Fruit fly (Drosophila melanogaster) whole organism, embryonic: ENCODE measurements around the gene CG5515.

Experiments used
- Asciz ChIP-seq: fragments of 200-800 bp; sonication (Bioruptor generic); optimal IDR thresholded peaks from 2 replicates; lab custom pipeline; 2017; ENCODE audit warnings: missing biosample characterization, mild to moderate bottlenecking, missing genetic modification characterization, missing genetic modification reagents
- Bgb ChIP-seq: fragments of 200-800 bp; sonication (Bioruptor generic); IDR thresholded peaks from 2 replicates; pipeline ENCODE4 v1.3.6; 2022; ENCODE audit warnings: missing biosample characterization, missing genetic modification characterization; ENCODE audit not compliant: partially characterized antibody
- CG10321 ChIP-seq: fragments of 200-800 bp; sonication (Bioruptor generic); IDR thresholded peaks from 2 replicates; pipeline ENCODE4 v1.3.6; 2022; ENCODE audit warnings: missing biosample characterization, missing genetic modification characterization
- CG10431 ChIP-seq: fragments of 200-800 bp; sonication (Bioruptor generic); optimal IDR thresholded peaks from 3 replicates; lab custom pipeline; 2018; ENCODE audit warnings: missing biosample characterization, mild to moderate bottlenecking, missing genetic modification characterization
- CG10543 ChIP-seq: fragments of 200-800 bp; sonication (Bioruptor generic); optimal IDR thresholded peaks from 3 replicates; lab custom pipeline; 2017; ENCODE audit warnings: missing biosample characterization, mild to moderate bottlenecking, missing genetic modification characterization, moderate library complexity
- CG10565 ChIP-seq: fragments of 200-800 bp; sonication (Bioruptor generic); optimal IDR thresholded peaks from 3 replicates; lab custom pipeline; 2016; ENCODE audit warnings: missing biosample characterization, mild to moderate bottlenecking, missing genetic modification characterization
- CG11093 ChIP-seq: fragments of 200-800 bp; sonication (Bioruptor generic); IDR thresholded peaks from 3 replicates; pipeline ENCODE4 v1.3.6; 2022; ENCODE audit warnings: missing biosample characterization, missing genetic modification characterization
- CG14014 ChIP-seq: fragments of 200-800 bp; sonication (Bioruptor generic); IDR thresholded peaks from 2 replicates; pipeline ENCODE4 v1.3.6; 2022; ENCODE audit warnings: missing biosample characterization, missing genetic modification characterization
- CG14667 ChIP-seq: fragments of 200-800 bp; sonication (Bioruptor generic); IDR thresholded peaks from 2 replicates; pipeline ENCODE4 v1.3.6; 2022; ENCODE audit warnings: missing biosample characterization, missing genetic modification characterization
- CG16779 ChIP-seq: fragments of 200-800 bp; sonication (Bioruptor generic); IDR thresholded peaks from 2 replicates; pipeline ENCODE4 v1.3.6; 2022; ENCODE audit warnings: missing biosample characterization, missing genetic modification characterization
- CG17361 ChIP-seq: fragments of 200-800 bp; sonication (Bioruptor generic); IDR thresholded peaks from 3 replicates; pipeline ENCODE4 v1.3.6; 2022; ENCODE audit warnings: missing biosample characterization, missing genetic modification characterization
- CG1832 ChIP-seq: fragments of 200-800 bp; sonication (Bioruptor generic); optimal IDR thresholded peaks from 2 replicates; lab custom pipeline; 2017; ENCODE audit warnings: missing biosample characterization, mild to moderate bottlenecking, missing genetic modification characterization, inconsistent platforms
- CG5245 ChIP-seq: fragments of 200-800 bp; sonication (Bioruptor generic); optimal IDR thresholded peaks from 3 replicates; lab custom pipeline; 2016; ENCODE audit warnings: missing biosample characterization, missing genetic modification characterization
- CG6175 ChIP-seq: fragments of 200-800 bp; sonication (Bioruptor generic); IDR thresholded peaks from 3 replicates; pipeline ENCODE4 v1.3.6; 2022; ENCODE audit warnings: missing biosample characterization, missing genetic modification characterization
- CG6683 ChIP-seq: fragments of 200-800 bp; sonication (Bioruptor generic); optimal IDR thresholded peaks from 2 replicates; lab custom pipeline; 2017; ENCODE audit warnings: missing biosample characterization, mild to moderate bottlenecking, missing genetic modification characterization, missing genetic modification reagents
- CG7786 ChIP-seq: fragments of 200-800 bp; sonication (Bioruptor generic); optimal IDR thresholded peaks from 2 replicates; lab custom pipeline; 2016; ENCODE audit warnings: missing biosample characterization, missing genetic modification characterization
- CG9437 ChIP-seq: fragments of 200-800 bp; sonication (Bioruptor generic); optimal IDR thresholded peaks from 2 replicates; lab custom pipeline; 2018; ENCODE audit warnings: missing biosample characterization, mild to moderate bottlenecking, missing genetic modification characterization
- CG9797 ChIP-seq: fragments of 200-800 bp; sonication (Bioruptor generic); optimal IDR thresholded peaks from 3 replicates; lab custom pipeline; 2018; ENCODE audit warnings: missing biosample characterization, mild to moderate bottlenecking, missing genetic modification characterization
- CG9932 ChIP-seq: fragments of 200-800 bp; sonication (Bioruptor generic); IDR thresholded peaks from 2 replicates; pipeline ENCODE4 v1.3.6; 2022; ENCODE audit warnings: missing biosample characterization, missing genetic modification characterization
- CkIIα-i1 ChIP-seq: fragments of 200-800 bp; sonication (Bioruptor generic); IDR thresholded peaks from 2 replicates; pipeline ENCODE4 v1.3.6; 2022; ENCODE audit warnings: missing biosample characterization, missing genetic modification characterization
- D ChIP-seq, 2 experiments: fragments of 200-800 bp in 1 of 2; fragments of >200 bp in 1 of 2; sonication (Bioruptor generic) in 1 of 2; optimal IDR thresholded peaks; 2 replicates in 1 of 2; 3 replicates in 1 of 2; lab custom pipeline; 2017; ENCODE audit warnings: mild to moderate bottlenecking in 1 of 2, missing biosample characterization in 1 of 2, missing genetic modification characterization in 1 of 2, missing genetic modification reagents in 1 of 2
- Eip74EF ChIP-seq, 2 experiments: fragments of 200-800 bp in 1 of 2; fragments of >200 bp in 1 of 2; sonication (Bioruptor generic) in 1 of 2; optimal IDR thresholded peaks; 2 replicates each; lab custom pipeline; 2017 to 2019; ENCODE audit warnings: missing biosample characterization in 2 of 2, missing genetic modification characterization in 2 of 2, mild to moderate bottlenecking in 1 of 2, moderate library complexity in 1 of 2
- Elba2 ChIP-seq: fragments of 200-800 bp; sonication (Bioruptor generic); optimal IDR thresholded peaks from 3 replicates; lab custom pipeline; 2016; ENCODE audit warnings: missing biosample characterization, missing genetic modification characterization
- Ets65A ChIP-seq: fragments of 200-800 bp; sonication (Bioruptor generic); peaks from one replicate; lab custom pipeline; 2016; ENCODE audit warnings: missing biosample characterization, missing genetic modification characterization
- HLH4C ChIP-seq: fragments of 200-800 bp; sonication (Bioruptor generic); IDR thresholded peaks from 3 replicates; pipeline ENCODE4 v1.3.6; 2022; ENCODE audit warnings: missing biosample characterization, missing genetic modification characterization; ENCODE audit not compliant: partially characterized antibody
- Hr3 ChIP-seq: fragments of 200-800 bp; sonication (Bioruptor generic); optimal IDR thresholded peaks from 3 replicates; lab custom pipeline; 2016; ENCODE audit warnings: missing biosample characterization, missing genetic modification characterization
- Mes4 ChIP-seq: fragments of 200-800 bp; sonication (Bioruptor generic); optimal IDR thresholded peaks from 2 replicates; lab custom pipeline; 2016; ENCODE audit warnings: missing biosample characterization, missing genetic modification characterization
- Neu2 ChIP-seq: fragments of 200-800 bp; sonication (Bioruptor generic); optimal IDR thresholded peaks from 3 replicates; lab custom pipeline; 2016; ENCODE audit warnings: missing biosample characterization, missing genetic modification characterization, borderline replicate concordance
- Rx ChIP-seq: fragments of 200-800 bp; sonication (Bioruptor generic); IDR thresholded peaks from 2 replicates; pipeline ENCODE4 v1.3.6; 2022; ENCODE audit warnings: missing biosample characterization, missing genetic modification characterization
- Sox102F ChIP-seq: fragments of 200-800 bp; sonication (Bioruptor generic); optimal IDR thresholded peaks from 2 replicates; lab custom pipeline; 2018; ENCODE audit warnings: missing biosample characterization, mild to moderate bottlenecking, missing genetic modification characterization, moderate library complexity
- ara ChIP-seq: fragments of 200-800 bp; sonication (Bioruptor generic); IDR thresholded peaks from 2 replicates; pipeline ENCODE4 v1.3.6; 2022; ENCODE audit warnings: missing biosample characterization, missing genetic modification characterization
- bab2 ChIP-seq: fragments of 200-800 bp; sonication (Bioruptor generic); optimal IDR thresholded peaks from 2 replicates; lab custom pipeline; 2016; ENCODE audit warnings: missing biosample characterization, missing genetic modification characterization
- bowl ChIP-seq: fragments of 200-800 bp; sonication (Bioruptor generic); IDR thresholded peaks from 2 replicates; pipeline ENCODE4 v1.3.6; 2022; ENCODE audit warnings: missing biosample characterization, missing genetic modification characterization
- cas ChIP-seq: fragments of 200-800 bp; sonication (Bioruptor generic); IDR thresholded peaks from 2 replicates; pipeline ENCODE4 v1.3.6; 2022; ENCODE audit warnings: missing biosample characterization, missing genetic modification characterization
- cato ChIP-seq: fragments of 200-800 bp; sonication (Bioruptor generic); optimal IDR thresholded peaks from 2 replicates; lab custom pipeline; 2016; ENCODE audit warnings: missing biosample characterization, missing genetic modification characterization, borderline replicate concordance
- da ChIP-seq: fragments of 200-800 bp; sonication (Bioruptor generic); optimal IDR thresholded peaks from 2 replicates; lab custom pipeline; 2016; ENCODE audit warnings: missing biosample characterization, missing genetic modification characterization
- grn ChIP-seq: fragments of 200-800 bp; sonication (Bioruptor generic); optimal IDR thresholded peaks from 3 replicates; lab custom pipeline; 2017; ENCODE audit warnings: missing biosample characterization, missing genetic modification characterization
- gsb ChIP-seq: fragments of 200-800 bp; sonication (Bioruptor generic); IDR thresholded peaks from 2 replicates; pipeline ENCODE4 v1.3.6; 2022; ENCODE audit warnings: missing biosample characterization, missing genetic modification characterization
- h ChIP-seq: fragments of >200 bp; optimal IDR thresholded peaks from 2 replicates; lab custom pipeline; 2017
- ind ChIP-seq: fragments of 200-800 bp; sonication (Bioruptor generic); optimal IDR thresholded peaks from 3 replicates; lab custom pipeline; 2016; ENCODE audit warnings: missing biosample characterization, missing genetic modification characterization
- ken ChIP-seq: fragments of 200-800 bp; sonication (Bioruptor generic); IDR thresholded peaks from 3 replicates; pipeline ENCODE4 v1.3.6; 2022; ENCODE audit warnings: missing biosample characterization, missing genetic modification characterization
- lilli ChIP-seq: fragments of 200-800 bp; sonication (Bioruptor generic); optimal IDR thresholded peaks from 3 replicates; lab custom pipeline; 2016; ENCODE audit warnings: missing biosample characterization, missing genetic modification characterization
- nmo ChIP-seq: fragments of 200-800 bp; sonication (Bioruptor generic); optimal IDR thresholded peaks from 2 replicates; lab custom pipeline; 2018; ENCODE audit warnings: missing biosample characterization, mild to moderate bottlenecking, missing genetic modification characterization, moderate library complexity
- pita ChIP-seq: fragments of 200-800 bp; sonication (Bioruptor generic); optimal IDR thresholded peaks from 2 replicates; lab custom pipeline; 2017; ENCODE audit warnings: missing biosample characterization, mild to moderate bottlenecking, missing genetic modification characterization
- psq ChIP-seq: fragments of 200-800 bp; sonication (Bioruptor generic); optimal IDR thresholded peaks from 2 replicates; lab custom pipeline; 2017; ENCODE audit warnings: missing biosample characterization, missing genetic modification characterization
- shn ChIP-seq: fragments of 200-800 bp; sonication (Bioruptor generic); optimal IDR thresholded peaks from 3 replicates; lab custom pipeline; 2016; ENCODE audit warnings: missing biosample characterization, missing genetic modification characterization
- sim ChIP-seq: fragments of 200-800 bp; sonication (Bioruptor generic); IDR thresholded peaks from 2 replicates; pipeline ENCODE4 v1.3.6; 2022; ENCODE audit warnings: missing biosample characterization, missing genetic modification characterization
- ssp ChIP-seq: fragments of 200-800 bp; sonication (Bioruptor generic); IDR thresholded peaks from 2 replicates; pipeline ENCODE4 v1.3.6; 2022; ENCODE audit warnings: missing biosample characterization, missing genetic modification characterization
- tgo ChIP-seq: fragments of 200-800 bp; sonication (Bioruptor generic); IDR thresholded peaks from 3 replicates; pipeline ENCODE4 v1.3.6; 2022; ENCODE audit warnings: missing biosample characterization, missing genetic modification characterization
- tx ChIP-seq: fragments of 200-800 bp; sonication (Bioruptor generic); optimal IDR thresholded peaks from 2 replicates; lab custom pipeline; 2016; ENCODE audit warnings: missing biosample characterization, missing genetic modification characterization
- unc-4 ChIP-seq: fragments of 200-800 bp; sonication (Bioruptor generic); IDR thresholded peaks from 2 replicates; pipeline ENCODE4 v1.3.6; 2022; ENCODE audit warnings: missing biosample characterization, missing genetic modification characterization; ENCODE audit not compliant: partially characterized antibody

Gene CG5515

DNA sequence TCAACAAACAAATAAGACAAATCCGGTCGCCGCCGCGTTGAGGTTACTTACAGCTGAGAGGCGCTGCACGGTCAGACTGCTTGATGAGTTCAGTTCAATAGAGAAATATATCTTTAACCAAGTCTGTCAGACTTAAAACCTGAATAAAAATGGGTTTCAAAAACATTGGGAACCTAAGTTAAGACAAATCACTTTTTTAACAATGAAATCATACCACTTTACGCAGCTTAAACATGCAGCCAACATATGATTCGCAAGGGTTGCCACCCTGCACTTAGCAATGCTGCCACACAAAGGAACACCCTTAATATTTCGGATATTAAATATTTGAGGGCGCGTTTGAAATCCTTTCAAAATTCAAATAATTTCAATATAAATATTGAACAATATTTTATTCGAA, at the start of gene CG5515 (continued):
- TF ChIP-seq HLH4C (GFP tag; lab: Robert Waterston, UW) = peak; percentile 83
- peak; percentile 70; the same call in 1 of the 2 replicates for TF ChIP-seq CG14014
- TF ChIP-seq psq (GFP tag; lab: Kevin White, UChicago) = peak; percentile 26
- TF ChIP-seq CG6175 = no peak
- peak; percentile 51; the same call in 1 of the 3 replicates for TF ChIP-seq CG11093 (GFP tag; lab: Robert Waterston, UW)
- TF ChIP-seq grn (GFP tag; lab: Kevin White, UChicago) = no peak
- TF ChIP-seq tgo (GFP tag; lab: Robert Waterston, UW) = peak; percentile 83
- peak; percentile 80 for TF ChIP-seq ara (GFP tag; lab: Robert Waterston, UW)
- TF ChIP-seq Neu2 (GFP tag; lab: Kevin White, UChicago) = no peak
- TF ChIP-seq cas (GFP tag; lab: Robert Waterston, UW) = 0 out of 2 replicates have a peak, but pooled peaks have one; percentile 9
- peak; percentile 89 for TF ChIP-seq shn (GFP tag; lab: Kevin White, UChicago)
- TF ChIP-seq CG6683 (GFP tag; lab: Kevin White, UChicago) = peak; percentile 27
- peak; percentile 46 for TF ChIP-seq CG9797 (GFP tag; lab: Kevin White, UChicago)
- TF ChIP-seq da (GFP tag; lab: Kevin White, UChicago) = peak; percentile 44
- TF ChIP-seq Sox102F (GFP tag; lab: Kevin White, UChicago) = peak; percentile 88
- peak; percentile 79 for TF ChIP-seq tx
- no peak for TF ChIP-seq pita
- peak; percentile 80 for TF ChIP-seq Hr3
- TF ChIP-seq lilli = peak; percentile 88
- no peak for TF ChIP-seq CG10565 (GFP tag; lab: Kevin White, UChicago)
- TF ChIP-seq sim (GFP tag; lab: Robert Waterston, UW) = no peak
- TF ChIP-seq CG16779 (GFP tag; lab: Robert Waterston, UW) = no peak
- TF ChIP-seq D (optimal IDR thresholded peaks at IDR 0.05; lab: Kevin White, UChicago) = no peak
- peak; percentile 30 for TF ChIP-seq D (GFP tag; optimal IDR thresholded peaks at IDR 0.05; lab: Kevin White, UChicago)
- no peak for TF ChIP-seq h (lab: Kevin White, UChicago)
- no peak for TF ChIP-seq CG10431
- TF ChIP-seq CG9437 (GFP tag; lab: Kevin White, UChicago) = peak; percentile 35
- peak; percentile 44; the same call in 1 of the 2 replicates for TF ChIP-seq bowl
- no peak for TF ChIP-seq CG14667 (GFP tag; lab: Robert Waterston, UW)
- peak; percentile 72 for TF ChIP-seq gsb (GFP tag; lab: Robert Waterston, UW)
- peak; percentile 93 for TF ChIP-seq ken (GFP tag; lab: Robert Waterston, UW)
- no peak for TF ChIP-seq Asciz (GFP tag; lab: Kevin White, UChicago)
- peak; percentile 61 for TF ChIP-seq cato (GFP tag; lab: Kevin White, UChicago)
- peak; percentile 70 for TF ChIP-seq Rx (GFP tag; lab: Robert Waterston, UW)
- peak; percentile 32 for TF ChIP-seq CG5245 (GFP tag; lab: Kevin White, UChicago)
- peak; percentile 79 for TF ChIP-seq bab2 (GFP tag; lab: Kevin White, UChicago)
- TF ChIP-seq Ets65A (GFP tag; lab: Kevin White, UChicago) = peak; percentile 97
- peak; percentile 80 for TF ChIP-seq CG7786 (GFP tag; lab: Kevin White, UChicago)
- TF ChIP-seq Bgb (GFP tag; lab: Robert Waterston, UW) = peak; percentile 77
- TF ChIP-seq CG1832 (GFP tag; lab: Kevin White, UChicago) = no peak
- TF ChIP-seq Elba2 (GFP tag; lab: Kevin White, UChicago) = no peak
- TF ChIP-seq CG10321 = 0 out of 2 replicates have a peak, but pooled peaks have one; percentile 7
- TF ChIP-seq CG17361 (GFP tag; lab: Robert Waterston, UW) = peak; percentile 65
- TF ChIP-seq Eip74EF (GFP tag; optimal IDR thresholded peaks at IDR 0.05; lab: Kevin White, UChicago) = no peak
- no peak for TF ChIP-seq CkIIα-i1
- TF ChIP-seq Mes4 (GFP tag; lab: Kevin White, UChicago) = peak; percentile 76
- peak; percentile 88 for TF ChIP-seq CG9932
- TF ChIP-seq ind (GFP tag; lab: Kevin White, UChicago) = peak; percentile 66
- peak; percentile 58 for TF ChIP-seq unc-4
- TF ChIP-seq CG10543 (GFP tag; lab: Kevin White, UChicago) = peak; percentile 54
- TF ChIP-seq ssp (GFP tag; lab: Robert Waterston, UW) = peak; percentile 80
- TF ChIP-seq nmo (GFP tag; lab: Kevin White, UChicago) = peak; percentile 87
